Worm (Caenorhabditis elegans) whole organism, L4 larva: ENCODE data around the gene srg-30.

Experiments used
- aha-1 ChIP-seq: fragments of 150-350 bp; peaks from one replicate; lab custom pipeline; 2014; ENCODE audit warnings: missing biosample characterization, missing genetic modification characterization
- aly-2 ChIP-seq: sonication (generic microtip); optimal IDR thresholded peaks from 2 replicates; lab custom pipeline; 2018; ENCODE audit warnings: missing biosample characterization, missing genetic modification characterization
- fos-1 ChIP-seq: fragments of 150-350 bp; optimal IDR thresholded peaks from 2 replicates; lab custom pipeline; 2014; ENCODE audit warnings: missing biosample characterization, missing genetic modification characterization
- lir-3 ChIP-seq: sonication (generic microtip); optimal IDR thresholded peaks from 2 replicates; lab custom pipeline; 2016; ENCODE audit warnings: mild to moderate bottlenecking, missing genetic modification characterization, missing compliant biosample characterization
- zfp-2 ChIP-seq: sonication (generic microtip); optimal IDR thresholded peaks from 2 replicates; lab custom pipeline; 2016; ENCODE audit warnings: mild to moderate bottlenecking, missing genetic modification characterization, missing compliant biosample characterization

ce11 chrV:6676158-6676849, 41.8 kb downstream of the srg-30 start, which contains the start of gene cest-34:
- TF ChIP-seq lir-3 (tag; lab: Kevin White, UChicago), result no peak
- TF ChIP-seq zfp-2 (tag; lab: Kevin White, UChicago), result no peak
- no peak for TF ChIP-seq fos-1
- TF ChIP-seq aha-1 (tag; lab: Kevin White, UChicago), result peak; percentile 17
- TF ChIP-seq aly-2, result no peak
